Worm (Caenorhabditis elegans): ENCODE measurements around the gene sri-72.

- TF ChIP-seq pha-4 (tag; optimal IDR thresholded peaks at IDR 0.05) (no peak), zag-1 (tag; optimal IDR thresholded peaks at IDR 0.05) (no peak), ama-1 (optimal IDR thresholded peaks at IDR 0.05) (no peak), nhr-25 (tag; optimal IDR thresholded peaks at IDR 0.05) (no peak), ZK546.5 (tag; optimal IDR thresholded peaks at IDR 0.05) (no peak), nhr-11 (tag; optimal IDR thresholded peaks at IDR 0.05) (no peak), unc-62 (GFP tag; optimal IDR thresholded peaks at IDR 0.05) (no peak), mml-1 (tag; optimal IDR thresholded peaks at IDR 0.05) (no peak), ceh-9 (tag; optimal IDR thresholded peaks at IDR 0.05) (no peak)
Observed at ce11 chrV:604105-604504, 36.1 kb upstream of the sri-72 start, which contains the start of gene srlf-37.
